Fruit fly (Drosophila melanogaster) whole organism, wandering third instar larva: ENCODE data around the gene Drsl4.
A peak's percentile ranks its signal among the peaks of the same experiment; 100 is the strongest.

Source experiments
- Abd-B ChIP-seq: fragments of >200 bp; optimal IDR thresholded peaks from 2 replicates; lab custom pipeline; 2017; ENCODE audit warnings: missing biosample characterization, missing genetic modification characterization
- CG32264 ChIP-seq: fragments of 200-800 bp; sonication (Bioruptor generic); optimal IDR thresholded peaks from 2 replicates; lab custom pipeline; 2016; ENCODE audit warnings: missing biosample characterization, missing genetic modification characterization
- CG9705 ChIP-seq: fragments of 200-800 bp; sonication (Bioruptor generic); optimal IDR thresholded peaks from 2 replicates; lab custom pipeline; 2018; ENCODE audit warnings: missing biosample characterization, mild to moderate bottlenecking, missing genetic modification characterization
- CrebA ChIP-seq: fragments of 200-800 bp; sonication (Bioruptor generic); optimal IDR thresholded peaks from 2 replicates; lab custom pipeline; 2016; ENCODE audit warnings: missing biosample characterization, mild to moderate bottlenecking, missing genetic modification characterization, borderline replicate concordance
- Dfd ChIP-seq: fragments of >200 bp; optimal IDR thresholded peaks from 2 replicates; lab custom pipeline; 2017; ENCODE audit warnings: missing biosample characterization, missing genetic modification characterization
- Dif ChIP-seq: fragments of 200-275, 200-300 bp; sonication (Bioruptor generic); optimal IDR thresholded peaks from 2 replicates; lab custom pipeline; 2018; ENCODE audit warnings: missing biosample characterization, missing genetic modification characterization; ENCODE audit not compliant: partially characterized antibody
- GATAd ChIP-seq: sonication (Bioruptor generic); optimal IDR thresholded peaks from 2 replicates; lab custom pipeline; 2016; ENCODE audit warnings: missing biosample characterization, missing genetic modification characterization
- HLH106 ChIP-seq: fragments of 200-800 bp; optimal IDR thresholded peaks from 3 replicates; lab custom pipeline; 2019; ENCODE audit warnings: missing biosample characterization, mild to moderate bottlenecking, missing genetic modification characterization, moderate library complexity
- Hnf4 ChIP-seq: fragments of 200-800 bp; sonication (Bioruptor generic); optimal IDR thresholded peaks from 2 replicates; lab custom pipeline; 2016; ENCODE audit warnings: missing biosample characterization, mild to moderate bottlenecking, missing genetic modification characterization
- Hr78 ChIP-seq: fragments of >200 bp; optimal IDR thresholded peaks from 2 replicates; lab custom pipeline; 2017; ENCODE audit warnings: missing biosample characterization, missing genetic modification characterization
- Hr83 ChIP-seq: fragments of 200-300 bp; sonication (Bioruptor generic); optimal IDR thresholded peaks from 2 replicates; lab custom pipeline; 2016; ENCODE audit warnings: missing biosample characterization, mild to moderate bottlenecking, missing genetic modification characterization, moderate library complexity; ENCODE audit not compliant: poor library complexity, severe bottlenecking
- Jra ChIP-seq: sonication (Bioruptor generic); optimal IDR thresholded peaks from 2 replicates; lab custom pipeline; 2016; ENCODE audit warnings: missing biosample characterization, missing genetic modification characterization
- Mio ChIP-seq: sonication (Bioruptor generic); optimal IDR thresholded peaks from 2 replicates; lab custom pipeline; 2016; ENCODE audit warnings: missing biosample characterization, missing genetic modification characterization
- Myc ChIP-seq: fragments of >200 bp; optimal IDR thresholded peaks from 2 replicates; lab custom pipeline; 2017
- N ChIP-seq: fragments of >200 bp; optimal IDR thresholded peaks from 2 replicates; lab custom pipeline; 2018; ENCODE audit warnings: missing biosample characterization, missing external identifiers, missing genetic modification characterization
- OdsH ChIP-seq: fragments of 200-800 bp; sonication (Bioruptor generic); optimal IDR thresholded peaks from 2 replicates; lab custom pipeline; 2016; ENCODE audit warnings: missing biosample characterization, mild to moderate bottlenecking, missing genetic modification characterization
- Rel ChIP-seq, 2 experiments: fragments of 200-800 bp; sonication (Bioruptor generic) in 1 of 2; optimal IDR thresholded peaks; 2 replicates in 1 of 2; 3 replicates in 1 of 2; lab custom pipeline; 2016 to 2019; ENCODE audit warnings: mild to moderate bottlenecking in 2 of 2, missing biosample characterization in 2 of 2, missing genetic modification characterization in 2 of 2, moderate library complexity in 1 of 2
- Sp1 ChIP-seq: fragments of 200-800 bp; sonication (Bioruptor generic); optimal IDR thresholded peaks from 3 replicates; lab custom pipeline; 2019; ENCODE audit warnings: missing biosample characterization, mild to moderate bottlenecking, missing genetic modification characterization, moderate library complexity
- Vsx2 ChIP-seq: fragments of 200-300, 225-300 bp; sonication (Bioruptor generic); optimal IDR thresholded peaks from 2 replicates; lab custom pipeline; 2018; ENCODE audit warnings: missing biosample characterization, missing genetic modification characterization; ENCODE audit not compliant: partially characterized antibody
- br ChIP-seq: fragments of 200-800 bp; sonication (Bioruptor generic); optimal IDR thresholded peaks from 2 replicates; lab custom pipeline; 2016; ENCODE audit warnings: missing biosample characterization, missing genetic modification characterization
- brk ChIP-seq: fragments of 200-800 bp; sonication (Bioruptor generic); optimal IDR thresholded peaks from 2 replicates; lab custom pipeline; 2016; ENCODE audit warnings: missing biosample characterization, mild to moderate bottlenecking, missing genetic modification characterization
- dl ChIP-seq, 2 experiments: fragments of 175-275, 200-275 bp in 1 of 2; fragments of 200-275 bp in 1 of 2; sonication (Bioruptor generic); optimal IDR thresholded peaks; lab custom pipeline; 2018; ENCODE audit warnings: mild to moderate bottlenecking in 2 of 2, missing biosample characterization in 2 of 2, missing genetic modification characterization in 2 of 2, moderate library complexity in 2 of 2; ENCODE audit not compliant: partially characterized antibody in 2 of 2, insufficient read depth in 1 of 2
- dmrt93B ChIP-seq: fragments of 200-800 bp; sonication (Bioruptor generic); optimal IDR thresholded peaks from 2 replicates; lab custom pipeline; 2018; ENCODE audit warnings: missing biosample characterization, mild to moderate bottlenecking, missing genetic modification characterization
- dsf ChIP-seq: sonication (Bioruptor generic); optimal IDR thresholded peaks from 2 replicates; lab custom pipeline; 2016; ENCODE audit warnings: missing biosample characterization, missing genetic modification characterization, borderline replicate concordance
- ey ChIP-seq: fragments of 200-800 bp; sonication (Bioruptor generic); optimal IDR thresholded peaks from 2 replicates; lab custom pipeline; 2016; ENCODE audit warnings: missing biosample characterization, missing genetic modification characterization
- foxo ChIP-seq, 2 experiments: fragments of 200-800 bp; sonication (Bioruptor generic); optimal IDR thresholded peaks; 2 replicates in 1 of 2; 3 replicates in 1 of 2; lab custom pipeline; 2016 to 2017; ENCODE audit warnings: missing biosample characterization in 2 of 2, missing genetic modification characterization in 2 of 2
- fru ChIP-seq: fragments of 200-800 bp; sonication (Bioruptor generic); optimal IDR thresholded peaks from 3 replicates; lab custom pipeline; 2016; ENCODE audit warnings: missing biosample characterization, mild to moderate bottlenecking, missing genetic modification characterization
- h ChIP-seq: fragments of 200-800 bp; sonication (Bioruptor generic); optimal IDR thresholded peaks from 3 replicates; lab custom pipeline; 2016; ENCODE audit warnings: missing biosample characterization, mild to moderate bottlenecking, missing genetic modification characterization
- jim ChIP-seq: fragments of 175-275, 200-325 bp; sonication (Bioruptor generic); optimal IDR thresholded peaks from 2 replicates; lab custom pipeline; 2016; ENCODE audit warnings: missing biosample characterization, mild to moderate bottlenecking, missing genetic modification characterization
- lola ChIP-seq: fragments of >200 bp; optimal IDR thresholded peaks from 2 replicates; lab custom pipeline; 2017; ENCODE audit warnings: missing biosample characterization, missing genetic modification characterization
- pan ChIP-seq: fragments of >200 bp; optimal IDR thresholded peaks from 2 replicates; lab custom pipeline; 2017
- psq ChIP-seq: fragments of 200-800 bp; sonication (Bioruptor generic); optimal IDR thresholded peaks from 3 replicates; lab custom pipeline; 2017; ENCODE audit warnings: missing biosample characterization, mild to moderate bottlenecking, missing genetic modification characterization, moderate library complexity
- rgr ChIP-seq: fragments of 200-800 bp; sonication (Bioruptor generic); optimal IDR thresholded peaks from 3 replicates; lab custom pipeline; 2016; ENCODE audit warnings: missing biosample characterization, mild to moderate bottlenecking, missing genetic modification characterization
- sage ChIP-seq: fragments of 200-800 bp; sonication (Bioruptor generic); optimal IDR thresholded peaks from 2 replicates; lab custom pipeline; 2016; ENCODE audit warnings: missing biosample characterization, mild to moderate bottlenecking, missing genetic modification characterization
- sv ChIP-seq: fragments of 200-800 bp; sonication (Bioruptor generic); optimal IDR thresholded peaks from 3 replicates; lab custom pipeline; 2016; ENCODE audit warnings: missing biosample characterization, missing genetic modification characterization
- tai ChIP-seq: sonication (Bioruptor generic); optimal IDR thresholded peaks from 2 replicates; lab custom pipeline; 2016; ENCODE audit warnings: missing biosample characterization, missing genetic modification characterization
- usp ChIP-seq: fragments of >200 bp; optimal IDR thresholded peaks from 2 replicates; lab custom pipeline; 2017; ENCODE audit warnings: missing biosample characterization, missing genetic modification characterization
- woc ChIP-seq: sonication (Bioruptor generic); optimal IDR thresholded peaks from 2 replicates; lab custom pipeline; 2016; ENCODE audit warnings: missing biosample characterization, mild to moderate bottlenecking, missing genetic modification characterization

Gene Drsl4

dm6 chr3L:3314696-3315095 is 724 bp upstream of the Drsl4 start, which contains the start of gene Drsl3:
TSS of gene Drsl3 (plus strand) at chr3L:3314996.
- TF ChIP-seq Hnf4 (no peak), dsf (no peak), HLH106 (tag; lab: Kevin White, UChicago) (no peak), foxo (GFP tag; optimal IDR thresholded peaks at IDR 0.05; lab: Kevin White, UChicago) (no peak), Rel (GFP tag; optimal IDR thresholded peaks at IDR 0.05; lab: Kevin White, UChicago) (no peak), Rel (tag; optimal IDR thresholded peaks at IDR 0.05; lab: Kevin White, UChicago) (no peak), Hr83 (GFP tag; lab: Kevin White, UChicago) (no peak), CG32264 (GFP tag; lab: Kevin White, UChicago) (no peak)
- TF ChIP-seq, all 38 proteins: peak for 0

- TF ChIP-seq Myc (peak; percentile 24), rgr (no peak)
Observed at dm6 chr3L:3316441-3316840, 1.0 kb downstream of the Drsl4 start, which contains the start of gene Drsl5. TSS of gene Drsl5 (plus strand) at chr3L:3316781.

DNA sequence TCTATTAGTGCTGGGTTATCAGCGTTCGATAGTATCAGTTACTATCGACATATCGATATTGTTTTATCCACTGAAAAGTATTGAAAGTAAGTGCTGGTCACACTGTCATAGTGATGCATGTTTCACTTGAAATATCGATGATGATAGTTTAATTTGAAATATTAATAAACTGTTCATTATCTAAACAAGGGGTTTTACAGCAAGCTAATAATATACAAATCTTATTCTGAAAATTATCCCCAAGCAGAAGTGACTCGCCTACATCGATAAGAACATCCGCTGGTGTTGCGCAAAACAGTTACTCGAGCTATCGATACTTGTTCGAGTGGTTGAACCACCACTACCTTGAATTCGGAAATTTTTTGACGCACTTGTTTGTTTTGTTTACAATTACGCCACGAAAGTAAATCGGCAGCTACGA is 3.8 kb downstream of the Drsl4 start, which contains the start of the genes PIG-C, CG12016 and Dpm2:
Gene PIG-C, minus strand, starts transcription at position 10 of the 421 bp plus-strand sequence.
Gene CG12016, plus strand, starts transcription at position 333 of the 421 bp plus-strand sequence.
Gene Dpm2, plus strand, starts transcription at position 333 of the 421 bp plus-strand sequence.
- TF ChIP-seq N (no peak), tai (GFP tag; lab: Kevin White, UChicago) (no peak), Hr78 (GFP tag; lab: Kevin White, UChicago) (no peak), Myc (peak; percentile 52), lola (GFP tag; lab: Kevin White, UChicago) (no peak), Dif (GFP tag; lab: Kevin White, UChicago) (no peak), h (GFP tag; lab: Kevin White, UChicago) (no peak), jim (no peak), HLH106 (tag; lab: Kevin White, UChicago) (peak; percentile 77), dmrt93B (no peak), ey (peak; percentile 70), Mio (peak; percentile 1), br (peak; percentile 74), Jra (GFP tag; lab: Kevin White, UChicago) (peak; percentile 84), GATAd (GFP tag; lab: Kevin White, UChicago) (no peak), usp (no peak), OdsH (peak; percentile 61), Hr83 (GFP tag; lab: Kevin White, UChicago) (peak; percentile 18), pan (no peak), Rel (GFP tag; optimal IDR thresholded peaks at IDR 0.05; lab: Kevin White, UChicago) (no peak), Rel (tag; optimal IDR thresholded peaks at IDR 0.05; lab: Kevin White, UChicago) (peak; percentile 63), Vsx2 (GFP tag; lab: Kevin White, UChicago) (no peak), foxo (GFP tag; optimal IDR thresholded peaks at IDR 0.05; lab: Kevin White, UChicago) (peak in 1 of 2 experiments; percentile 80), Hnf4 (peak; percentile 84), woc (GFP tag; lab: Kevin White, UChicago) (peak; percentile 94), brk (GFP tag; lab: Kevin White, UChicago) (no peak), CG9705 (peak; percentile 64), CrebA (GFP tag; lab: Kevin White, UChicago) (no peak), psq (peak; percentile 47), rgr (peak; percentile 77), Dfd (GFP tag; lab: Kevin White, UChicago) (no peak), dsf (peak; percentile 27), dl (GFP tag; optimal IDR thresholded peaks at IDR 0.05; lab: Kevin White, UChicago; ENCODE audit: insufficient read depth in 1 of 2, partially characterized antibody in 2 of 2) (no peak), sv (peak; percentile 59), fru (peak; percentile 76), CG32264 (GFP tag; lab: Kevin White, UChicago) (peak; percentile 53), Abd-B (no peak), sage (GFP tag; lab: Kevin White, UChicago) (no peak), Sp1 (GFP tag; lab: Kevin White, UChicago) (peak; percentile 61)
